Fruit fly (Drosophila melanogaster) whole organism, wandering third instar larva: Measurements from ENCODE around the gene CG44476.

Experiments used
- Abd-B ChIP-seq: fragments of >200 bp; optimal IDR thresholded peaks from 2 replicates; lab custom pipeline; 2017; ENCODE audit warnings: missing biosample characterization, missing genetic modification characterization
- CG32264 ChIP-seq: fragments of 200-800 bp; sonication (Bioruptor generic); optimal IDR thresholded peaks from 2 replicates; lab custom pipeline; 2016; ENCODE audit warnings: missing biosample characterization, missing genetic modification characterization
- CG9705 ChIP-seq: fragments of 200-800 bp; sonication (Bioruptor generic); optimal IDR thresholded peaks from 2 replicates; lab custom pipeline; 2018; ENCODE audit warnings: missing biosample characterization, mild to moderate bottlenecking, missing genetic modification characterization
- CrebA ChIP-seq: fragments of 200-800 bp; sonication (Bioruptor generic); optimal IDR thresholded peaks from 2 replicates; lab custom pipeline; 2016; ENCODE audit warnings: missing biosample characterization, mild to moderate bottlenecking, missing genetic modification characterization, borderline replicate concordance
- Dfd ChIP-seq: fragments of >200 bp; optimal IDR thresholded peaks from 2 replicates; lab custom pipeline; 2017; ENCODE audit warnings: missing biosample characterization, missing genetic modification characterization
- Dif ChIP-seq: fragments of 200-275, 200-300 bp; sonication (Bioruptor generic); optimal IDR thresholded peaks from 2 replicates; lab custom pipeline; 2018; ENCODE audit warnings: missing biosample characterization, missing genetic modification characterization; ENCODE audit not compliant: partially characterized antibody
- GATAd ChIP-seq: sonication (Bioruptor generic); optimal IDR thresholded peaks from 2 replicates; lab custom pipeline; 2016; ENCODE audit warnings: missing biosample characterization, missing genetic modification characterization
- HLH106 ChIP-seq: fragments of 200-800 bp; optimal IDR thresholded peaks from 3 replicates; lab custom pipeline; 2019; ENCODE audit warnings: missing biosample characterization, mild to moderate bottlenecking, missing genetic modification characterization, moderate library complexity
- Hnf4 ChIP-seq: fragments of 200-800 bp; sonication (Bioruptor generic); optimal IDR thresholded peaks from 2 replicates; lab custom pipeline; 2016; ENCODE audit warnings: missing biosample characterization, mild to moderate bottlenecking, missing genetic modification characterization
- Hr78 ChIP-seq: fragments of >200 bp; optimal IDR thresholded peaks from 2 replicates; lab custom pipeline; 2017; ENCODE audit warnings: missing biosample characterization, missing genetic modification characterization
- Hr83 ChIP-seq: fragments of 200-300 bp; sonication (Bioruptor generic); optimal IDR thresholded peaks from 2 replicates; lab custom pipeline; 2016; ENCODE audit warnings: missing biosample characterization, mild to moderate bottlenecking, missing genetic modification characterization, moderate library complexity; ENCODE audit not compliant: poor library complexity, severe bottlenecking
- Jra ChIP-seq: sonication (Bioruptor generic); optimal IDR thresholded peaks from 2 replicates; lab custom pipeline; 2016; ENCODE audit warnings: missing biosample characterization, missing genetic modification characterization
- Mio ChIP-seq: sonication (Bioruptor generic); optimal IDR thresholded peaks from 2 replicates; lab custom pipeline; 2016; ENCODE audit warnings: missing biosample characterization, missing genetic modification characterization
- Myc ChIP-seq: fragments of >200 bp; optimal IDR thresholded peaks from 2 replicates; lab custom pipeline; 2017
- N ChIP-seq: fragments of >200 bp; optimal IDR thresholded peaks from 2 replicates; lab custom pipeline; 2018; ENCODE audit warnings: missing biosample characterization, missing external identifiers, missing genetic modification characterization
- OdsH ChIP-seq: fragments of 200-800 bp; sonication (Bioruptor generic); optimal IDR thresholded peaks from 2 replicates; lab custom pipeline; 2016; ENCODE audit warnings: missing biosample characterization, mild to moderate bottlenecking, missing genetic modification characterization
- Rel ChIP-seq, 2 experiments: fragments of 200-800 bp; sonication (Bioruptor generic) in 1 of 2; optimal IDR thresholded peaks; 2 replicates in 1 of 2; 3 replicates in 1 of 2; lab custom pipeline; 2016 to 2019; ENCODE audit warnings: mild to moderate bottlenecking in 2 of 2, missing biosample characterization in 2 of 2, missing genetic modification characterization in 2 of 2, moderate library complexity in 1 of 2
- Sp1 ChIP-seq: fragments of 200-800 bp; sonication (Bioruptor generic); optimal IDR thresholded peaks from 3 replicates; lab custom pipeline; 2019; ENCODE audit warnings: missing biosample characterization, mild to moderate bottlenecking, missing genetic modification characterization, moderate library complexity
- Vsx2 ChIP-seq: fragments of 200-300, 225-300 bp; sonication (Bioruptor generic); optimal IDR thresholded peaks from 2 replicates; lab custom pipeline; 2018; ENCODE audit warnings: missing biosample characterization, missing genetic modification characterization; ENCODE audit not compliant: partially characterized antibody
- br ChIP-seq: fragments of 200-800 bp; sonication (Bioruptor generic); optimal IDR thresholded peaks from 2 replicates; lab custom pipeline; 2016; ENCODE audit warnings: missing biosample characterization, missing genetic modification characterization
- brk ChIP-seq: fragments of 200-800 bp; sonication (Bioruptor generic); optimal IDR thresholded peaks from 2 replicates; lab custom pipeline; 2016; ENCODE audit warnings: missing biosample characterization, mild to moderate bottlenecking, missing genetic modification characterization
- dl ChIP-seq, 2 experiments: fragments of 175-275, 200-275 bp in 1 of 2; fragments of 200-275 bp in 1 of 2; sonication (Bioruptor generic); optimal IDR thresholded peaks; lab custom pipeline; 2018; ENCODE audit warnings: mild to moderate bottlenecking in 2 of 2, missing biosample characterization in 2 of 2, missing genetic modification characterization in 2 of 2, moderate library complexity in 2 of 2; ENCODE audit not compliant: partially characterized antibody in 2 of 2, insufficient read depth in 1 of 2
- dmrt93B ChIP-seq: fragments of 200-800 bp; sonication (Bioruptor generic); optimal IDR thresholded peaks from 2 replicates; lab custom pipeline; 2018; ENCODE audit warnings: missing biosample characterization, mild to moderate bottlenecking, missing genetic modification characterization
- dsf ChIP-seq: sonication (Bioruptor generic); optimal IDR thresholded peaks from 2 replicates; lab custom pipeline; 2016; ENCODE audit warnings: missing biosample characterization, missing genetic modification characterization, borderline replicate concordance
- ey ChIP-seq: fragments of 200-800 bp; sonication (Bioruptor generic); optimal IDR thresholded peaks from 2 replicates; lab custom pipeline; 2016; ENCODE audit warnings: missing biosample characterization, missing genetic modification characterization
- foxo ChIP-seq, 2 experiments: fragments of 200-800 bp; sonication (Bioruptor generic); optimal IDR thresholded peaks; 2 replicates in 1 of 2; 3 replicates in 1 of 2; lab custom pipeline; 2016 to 2017; ENCODE audit warnings: missing biosample characterization in 2 of 2, missing genetic modification characterization in 2 of 2
- fru ChIP-seq: fragments of 200-800 bp; sonication (Bioruptor generic); optimal IDR thresholded peaks from 3 replicates; lab custom pipeline; 2016; ENCODE audit warnings: missing biosample characterization, mild to moderate bottlenecking, missing genetic modification characterization
- h ChIP-seq: fragments of 200-800 bp; sonication (Bioruptor generic); optimal IDR thresholded peaks from 3 replicates; lab custom pipeline; 2016; ENCODE audit warnings: missing biosample characterization, mild to moderate bottlenecking, missing genetic modification characterization
- jim ChIP-seq: fragments of 175-275, 200-325 bp; sonication (Bioruptor generic); optimal IDR thresholded peaks from 2 replicates; lab custom pipeline; 2016; ENCODE audit warnings: missing biosample characterization, mild to moderate bottlenecking, missing genetic modification characterization
- pan ChIP-seq: fragments of >200 bp; optimal IDR thresholded peaks from 2 replicates; lab custom pipeline; 2017
- psq ChIP-seq: fragments of 200-800 bp; sonication (Bioruptor generic); optimal IDR thresholded peaks from 3 replicates; lab custom pipeline; 2017; ENCODE audit warnings: missing biosample characterization, mild to moderate bottlenecking, missing genetic modification characterization, moderate library complexity
- rgr ChIP-seq: fragments of 200-800 bp; sonication (Bioruptor generic); optimal IDR thresholded peaks from 3 replicates; lab custom pipeline; 2016; ENCODE audit warnings: missing biosample characterization, mild to moderate bottlenecking, missing genetic modification characterization
- sage ChIP-seq: fragments of 200-800 bp; sonication (Bioruptor generic); optimal IDR thresholded peaks from 2 replicates; lab custom pipeline; 2016; ENCODE audit warnings: missing biosample characterization, mild to moderate bottlenecking, missing genetic modification characterization
- sv ChIP-seq: fragments of 200-800 bp; sonication (Bioruptor generic); optimal IDR thresholded peaks from 3 replicates; lab custom pipeline; 2016; ENCODE audit warnings: missing biosample characterization, missing genetic modification characterization
- tai ChIP-seq: sonication (Bioruptor generic); optimal IDR thresholded peaks from 2 replicates; lab custom pipeline; 2016; ENCODE audit warnings: missing biosample characterization, missing genetic modification characterization
- usp ChIP-seq: fragments of >200 bp; optimal IDR thresholded peaks from 2 replicates; lab custom pipeline; 2017; ENCODE audit warnings: missing biosample characterization, missing genetic modification characterization
- woc ChIP-seq: sonication (Bioruptor generic); optimal IDR thresholded peaks from 2 replicates; lab custom pipeline; 2016; ENCODE audit warnings: missing biosample characterization, mild to moderate bottlenecking, missing genetic modification characterization

Gene CG44476

dm6 chr2L:18151826-18152138 is 38.8 kb upstream of the CG44476 start:
- TF ChIP-seq foxo (GFP tag; optimal IDR thresholded peaks at IDR 0.05; lab: Kevin White, UChicago) (no peak), CG9705 (GFP tag; lab: Kevin White, UChicago) (no peak), CG32264 (GFP tag; lab: Kevin White, UChicago) (no peak), jim (GFP tag; lab: Kevin White, UChicago) (no peak), Jra (GFP tag; lab: Kevin White, UChicago) (no peak), dmrt93B (GFP tag; lab: Kevin White, UChicago) (no peak), Abd-B (GFP tag; lab: Kevin White, UChicago) (no peak), Rel (GFP tag; optimal IDR thresholded peaks at IDR 0.05; lab: Kevin White, UChicago) (no peak), Rel (tag; optimal IDR thresholded peaks at IDR 0.05; lab: Kevin White, UChicago) (no peak), N (no peak), usp (no peak), sv (GFP tag; lab: Kevin White, UChicago) (no peak), Hr78 (no peak), Vsx2 (GFP tag; lab: Kevin White, UChicago) (no peak), brk (no peak), Dfd (GFP tag; lab: Kevin White, UChicago) (no peak), Mio (GFP tag; lab: Kevin White, UChicago) (no peak), psq (GFP tag; lab: Kevin White, UChicago) (no peak), GATAd (GFP tag; lab: Kevin White, UChicago) (no peak), Sp1 (no peak), Hnf4 (GFP tag; lab: Kevin White, UChicago) (no peak), sage (no peak), dl (GFP tag; optimal IDR thresholded peaks at IDR 0.05; lab: Kevin White, UChicago; ENCODE audit: insufficient read depth in 1 of 2, partially characterized antibody in 2 of 2) (no peak), tai (GFP tag; lab: Kevin White, UChicago) (peak; percentile 62), Hr83 (GFP tag; lab: Kevin White, UChicago) (peak; percentile 13), br (GFP tag; lab: Kevin White, UChicago) (no peak), OdsH (peak; percentile 31), dsf (GFP tag; lab: Kevin White, UChicago) (no peak), pan (lab: Kevin White, UChicago) (no peak), Myc (lab: Kevin White, UChicago) (no peak), woc (no peak), HLH106 (tag; lab: Kevin White, UChicago) (no peak), rgr (GFP tag; lab: Kevin White, UChicago) (peak; percentile 14), fru (GFP tag; lab: Kevin White, UChicago) (no peak), ey (GFP tag; lab: Kevin White, UChicago) (no peak), Dif (GFP tag; lab: Kevin White, UChicago) (no peak)
- TF ChIP-seq, all 38 proteins: peak for 4

dm6 chr2L:18151134-18151825 is 38.3 kb upstream of the CG44476 start:
- no peak for TF ChIP-seq Jra (GFP tag; lab: Kevin White, UChicago)
- peak; percentile 60 for TF ChIP-seq fru (GFP tag; lab: Kevin White, UChicago)
- TF ChIP-seq h (GFP tag; lab: Kevin White, UChicago), result peak; percentile 62
- TF ChIP-seq dmrt93B (GFP tag; lab: Kevin White, UChicago), result peak; percentile 56
- TF ChIP-seq CG9705 (GFP tag; lab: Kevin White, UChicago), result peak; percentile 23
- TF ChIP-seq ey (GFP tag; lab: Kevin White, UChicago), result peak; percentile 67
- TF ChIP-seq CG32264 (GFP tag; lab: Kevin White, UChicago), result no peak
- TF ChIP-seq HLH106 (tag; lab: Kevin White, UChicago), result peak; percentile 56
- peak; percentile 65 for TF ChIP-seq Abd-B (GFP tag; lab: Kevin White, UChicago)
- TF ChIP-seq usp, result no peak
- TF ChIP-seq Sp1, result peak; percentile 4
- TF ChIP-seq dsf (GFP tag; lab: Kevin White, UChicago), result no peak
- peak; percentile 53 for TF ChIP-seq br (GFP tag; lab: Kevin White, UChicago)
- TF ChIP-seq CrebA (GFP tag; lab: Kevin White, UChicago), result peak; percentile 69
- peak; percentile 52 for TF ChIP-seq Hr83 (GFP tag; lab: Kevin White, UChicago)
- peak in 1 of 2 experiments; percentile 19 for TF ChIP-seq dl (GFP tag; optimal IDR thresholded peaks at IDR 0.05; lab: Kevin White, UChicago; ENCODE audit: insufficient read depth in 1 of 2, partially characterized antibody in 2 of 2)
- TF ChIP-seq N, result peak; percentile 76
- TF ChIP-seq foxo (GFP tag; optimal IDR thresholded peaks at IDR 0.05; lab: Kevin White, UChicago), result peak in 1 of 2 experiments; percentile 48
- TF ChIP-seq Dfd (GFP tag; lab: Kevin White, UChicago), result peak; percentile 30
- no peak for TF ChIP-seq Rel (GFP tag; optimal IDR thresholded peaks at IDR 0.05; lab: Kevin White, UChicago)
- peak; percentile 41 for TF ChIP-seq Rel (tag; optimal IDR thresholded peaks at IDR 0.05; lab: Kevin White, UChicago)
- TF ChIP-seq woc, result peak; percentile 67
- TF ChIP-seq sv (GFP tag; lab: Kevin White, UChicago), result peak; percentile 22
- no peak for TF ChIP-seq Vsx2 (GFP tag; lab: Kevin White, UChicago)
